Fruit fly (Drosophila melanogaster) whole organism, prepupa: Measurements from ENCODE around the gene CG46467.

Source experiments
- Blimp-1 ChIP-seq: fragments of 200-800 bp; sonication (Bioruptor generic); optimal IDR thresholded peaks from 3 replicates; lab custom pipeline; 2017; ENCODE audit warnings: missing biosample characterization, missing genetic modification characterization, mild to moderate bottlenecking, moderate library complexity, missing genetic modification reagents
- CG10631 ChIP-seq: fragments of 200-800 bp; sonication (Bioruptor generic); optimal IDR thresholded peaks from 2 replicates; lab custom pipeline; 2016; ENCODE audit warnings: missing biosample characterization, missing genetic modification characterization
- CG10669 ChIP-seq: fragments of 200-800 bp; sonication (Bioruptor generic); optimal IDR thresholded peaks from 3 replicates; lab custom pipeline; 2018; ENCODE audit warnings: missing biosample characterization, mild to moderate bottlenecking, missing genetic modification characterization, moderate library complexity
- CG11762 ChIP-seq: fragments of 200-800 bp; sonication (Bioruptor generic); optimal IDR thresholded peaks from 3 replicates; lab custom pipeline; 2016; ENCODE audit warnings: missing biosample characterization, missing genetic modification characterization; ENCODE audit not compliant: insufficient read depth
- CG15336 ChIP-seq: fragments of 200-800 bp; sonication (Bioruptor generic); IDR thresholded peaks from 2 replicates; pipeline ENCODE4 v1.3.6; 2022; ENCODE audit warnings: missing biosample characterization, missing genetic modification characterization
- CG1621 ChIP-seq: fragments of 200-800 bp; sonication (Bioruptor generic); optimal IDR thresholded peaks from 3 replicates; lab custom pipeline; 2018; ENCODE audit warnings: missing biosample characterization, mild to moderate bottlenecking, missing genetic modification characterization
- CG16779 ChIP-seq: fragments of 200-800 bp; sonication (Bioruptor generic); optimal IDR thresholded peaks from 3 replicates; lab custom pipeline; 2017; ENCODE audit warnings: missing biosample characterization, mild to moderate bottlenecking, missing genetic modification characterization
- CG3032 ChIP-seq: fragments of 200-800 bp; optimal IDR thresholded peaks from 2 replicates; lab custom pipeline; 2019; ENCODE audit warnings: missing biosample characterization, mild to moderate bottlenecking, missing genetic modification characterization, moderate library complexity
- CG32006 ChIP-seq: fragments of 200-800 bp; sonication (Bioruptor generic); optimal IDR thresholded peaks from 3 replicates; lab custom pipeline; 2017; ENCODE audit warnings: missing biosample characterization, mild to moderate bottlenecking, missing genetic modification characterization
- CG34406 ChIP-seq: fragments of 200-800 bp; sonication (Bioruptor generic); optimal IDR thresholded peaks from 3 replicates; lab custom pipeline; 2016; ENCODE audit warnings: missing biosample characterization, missing genetic modification characterization
- CG3919 ChIP-seq: fragments of 200-800 bp; sonication (Bioruptor generic); optimal IDR thresholded peaks from 3 replicates; lab custom pipeline; 2016; ENCODE audit warnings: missing biosample characterization, missing genetic modification characterization
- CG6163 ChIP-seq: fragments of 200-800 bp; sonication (Bioruptor generic); IDR thresholded peaks from 3 replicates; pipeline ENCODE4 v1.3.6; 2022; ENCODE audit warnings: missing biosample characterization, missing genetic modification characterization
- CG6792 ChIP-seq: fragments of 200-800 bp; sonication (Bioruptor generic); optimal IDR thresholded peaks from 3 replicates; lab custom pipeline; 2016; ENCODE audit warnings: missing biosample characterization, missing genetic modification characterization
- CG6808 ChIP-seq: fragments of 200-800 bp; sonication (Bioruptor generic); optimal IDR thresholded peaks from 3 replicates; lab custom pipeline; 2017; ENCODE audit warnings: missing biosample characterization, missing genetic modification characterization, mild to moderate bottlenecking, moderate library complexity, missing genetic modification reagents
- CG7368 ChIP-seq: fragments of 200-800 bp; sonication (Bioruptor generic); optimal IDR thresholded peaks from 3 replicates; lab custom pipeline; 2016; ENCODE audit warnings: missing biosample characterization, missing genetic modification characterization
- CG8119 ChIP-seq: fragments of 200-800 bp; sonication (Bioruptor generic); IDR thresholded peaks from 3 replicates; pipeline ENCODE4 v1.3.6; 2022; ENCODE audit warnings: missing biosample characterization, missing genetic modification characterization
- CG8319 ChIP-seq: fragments of 200-800 bp; sonication (Bioruptor generic); optimal IDR thresholded peaks from 3 replicates; lab custom pipeline; 2016; ENCODE audit warnings: missing biosample characterization, missing genetic modification characterization
- CG9139 ChIP-seq: fragments of 200-800 bp; sonication (Bioruptor generic); optimal IDR thresholded peaks from 3 replicates; lab custom pipeline; 2017; ENCODE audit warnings: missing biosample characterization, mild to moderate bottlenecking, missing genetic modification characterization
- Eip75B ChIP-seq: fragments of 200-800 bp; sonication (Bioruptor generic); optimal IDR thresholded peaks from 3 replicates; lab custom pipeline; 2016; ENCODE audit warnings: missing biosample characterization, missing genetic modification characterization
- Eip78C ChIP-seq: fragments of 200-800 bp; sonication (Bioruptor generic); peaks from one replicate; lab custom pipeline; 2016; ENCODE audit warnings: missing biosample characterization, missing genetic modification characterization
- Eip93F ChIP-seq: fragments of 200-800 bp; sonication (Bioruptor generic); optimal IDR thresholded peaks from 2 replicates; lab custom pipeline; 2016; ENCODE audit warnings: missing biosample characterization, mild to moderate bottlenecking, missing genetic modification characterization
- Ets21C ChIP-seq: fragments of 200-800 bp; sonication (Bioruptor generic); optimal IDR thresholded peaks from 3 replicates; lab custom pipeline; 2016; ENCODE audit warnings: missing biosample characterization, missing genetic modification characterization
- Ets96B ChIP-seq: fragments of 200-800 bp; optimal IDR thresholded peaks from 2 replicates; lab custom pipeline; 2019; ENCODE audit warnings: missing biosample characterization, mild to moderate bottlenecking, missing genetic modification characterization, moderate library complexity
- Hr38 ChIP-seq: sonication (Bioruptor generic); optimal IDR thresholded peaks from 2 replicates; lab custom pipeline; 2016; ENCODE audit warnings: missing biosample characterization, missing genetic modification characterization
- Lpt ChIP-seq: fragments of 200-800 bp; sonication (Bioruptor generic); optimal IDR thresholded peaks from 3 replicates; lab custom pipeline; 2016; ENCODE audit warnings: missing biosample characterization, missing genetic modification characterization
- Met ChIP-seq: fragments of 200-800 bp; sonication (Bioruptor generic); optimal IDR thresholded peaks from 3 replicates; lab custom pipeline; 2016; ENCODE audit warnings: missing biosample characterization, missing genetic modification characterization
- OdsH ChIP-seq: fragments of 200-800 bp; sonication (Bioruptor generic); optimal IDR thresholded peaks from 3 replicates; lab custom pipeline; 2016; ENCODE audit warnings: missing biosample characterization, missing genetic modification characterization
- Smox ChIP-seq: fragments of 200-800 bp; sonication (Bioruptor generic); optimal IDR thresholded peaks from 3 replicates; lab custom pipeline; 2016; ENCODE audit warnings: missing biosample characterization, missing genetic modification characterization
- Sox15 ChIP-seq: fragments of 200-800 bp; sonication (Bioruptor generic); optimal IDR thresholded peaks from 3 replicates; lab custom pipeline; 2016; ENCODE audit warnings: missing biosample characterization, missing genetic modification characterization
- acj6 ChIP-seq: fragments of 200-800 bp; sonication (Bioruptor generic); optimal IDR thresholded peaks from 3 replicates; lab custom pipeline; 2016; ENCODE audit warnings: missing biosample characterization, missing genetic modification characterization
- dsx ChIP-seq: fragments of 200-800 bp; optimal IDR thresholded peaks from 3 replicates; lab custom pipeline; 2019; ENCODE audit warnings: missing biosample characterization, mild to moderate bottlenecking, missing genetic modification characterization, moderate library complexity; ENCODE audit not compliant: poor library complexity, severe bottlenecking
- eg ChIP-seq: fragments of 200-800 bp; sonication (Bioruptor generic); IDR thresholded peaks from 3 replicates; pipeline ENCODE4 v1.3.6; 2022; ENCODE audit warnings: missing biosample characterization, missing genetic modification characterization
- esn ChIP-seq: fragments of 200-800 bp; sonication (Bioruptor generic); optimal IDR thresholded peaks from 2 replicates; lab custom pipeline; 2016; ENCODE audit warnings: missing biosample characterization, mild to moderate bottlenecking, missing genetic modification characterization, moderate library complexity
- fd85E ChIP-seq: fragments of 200-800 bp; sonication (Bioruptor generic); optimal IDR thresholded peaks from 3 replicates; lab custom pipeline; 2016; ENCODE audit warnings: missing biosample characterization, missing genetic modification characterization
- fkh ChIP-seq: fragments of 200-800 bp; sonication (Bioruptor generic); optimal IDR thresholded peaks from 3 replicates; lab custom pipeline; 2017; ENCODE audit warnings: missing biosample characterization, mild to moderate bottlenecking, missing genetic modification characterization, moderate library complexity
- lz ChIP-seq: fragments of 200-800 bp; sonication (Bioruptor generic); optimal IDR thresholded peaks from 3 replicates; lab custom pipeline; 2016; ENCODE audit warnings: missing biosample characterization, missing genetic modification characterization
- net ChIP-seq: fragments of 200-800 bp; sonication (Bioruptor generic); optimal IDR thresholded peaks from 3 replicates; lab custom pipeline; 2016; ENCODE audit warnings: missing biosample characterization, missing genetic modification characterization
- pdm3 ChIP-seq: fragments of 200-800 bp; sonication (Bioruptor generic); optimal IDR thresholded peaks from 3 replicates; lab custom pipeline; 2016; ENCODE audit warnings: missing biosample characterization, missing genetic modification characterization
- spab ChIP-seq: fragments of 200-800 bp; sonication (Bioruptor generic); optimal IDR thresholded peaks from 2 replicates; lab custom pipeline; 2017; ENCODE audit warnings: missing biosample characterization, mild to moderate bottlenecking, missing genetic modification characterization, missing genetic modification reagents
- ss ChIP-seq, 2 experiments: fragments of 200-800 bp; sonication (Bioruptor generic); optimal IDR thresholded peaks; 2 replicates in 1 of 2; 3 replicates in 1 of 2; lab custom pipeline; 2017 to 2018; ENCODE audit warnings: mild to moderate bottlenecking in 2 of 2, missing biosample characterization in 2 of 2, missing genetic modification characterization in 2 of 2, moderate library complexity in 1 of 2
- svp ChIP-seq: fragments of 200-800 bp; sonication (Bioruptor generic); peaks from one replicate; lab custom pipeline; 2016; ENCODE audit warnings: missing biosample characterization, missing genetic modification characterization
- topi ChIP-seq: fragments of 200-800 bp; sonication (Bioruptor generic); optimal IDR thresholded peaks from 3 replicates; lab custom pipeline; 2016; ENCODE audit warnings: missing biosample characterization, missing genetic modification characterization
- vri ChIP-seq: fragments of 200-800 bp; sonication (Bioruptor generic); optimal IDR thresholded peaks from 3 replicates; lab custom pipeline; 2016; ENCODE audit warnings: missing biosample characterization, mild to moderate bottlenecking, missing genetic modification characterization

Gene CG46467

dm6 chr3R:9873753-9874117 lies 746 bp upstream of the CG46467 start (continued):
- TF ChIP-seq CG9139 (no peak), Smox (GFP tag; lab: Kevin White, UChicago) (peak; percentile 78), Eip75B (GFP tag; lab: Kevin White, UChicago) (peak; percentile 89), CG3919 (peak; percentile 88), vri (GFP tag; lab: Kevin White, UChicago) (peak; percentile 44), CG7368 (GFP tag; lab: Kevin White, UChicago) (peak; percentile 79), CG8319 (peak; percentile 42), ss (GFP tag; optimal IDR thresholded peaks at IDR 0.05; lab: Kevin White, UChicago) (peak in 1 of 2 experiments; percentile 10), CG11762 (GFP tag; lab: Kevin White, UChicago) (peak; percentile 83), OdsH (GFP tag; lab: Kevin White, UChicago) (peak; percentile 91), CG1621 (peak; percentile 25), CG15336 (GFP tag; lab: Robert Waterston, UW) (peak; percentile 89), Ets96B (tag; lab: Kevin White, UChicago) (peak; percentile 59), fd85E (GFP tag; lab: Kevin White, UChicago) (peak; percentile 68), CG34406 (GFP tag; lab: Kevin White, UChicago) (peak; percentile 86), CG6792 (GFP tag; lab: Kevin White, UChicago) (peak; percentile 86)

- TF ChIP-seq Sox15 (GFP tag; lab: Kevin White, UChicago) = no peak
- TF ChIP-seq dsx = no peak
- no peak for TF ChIP-seq vri (GFP tag; lab: Kevin White, UChicago)
- no peak for TF ChIP-seq CG10669 (GFP tag; lab: Kevin White, UChicago)
- no peak for TF ChIP-seq topi
- TF ChIP-seq Eip78C (GFP tag; lab: Kevin White, UChicago) = no peak
- no peak for TF ChIP-seq CG8119 (GFP tag; lab: Robert Waterston, UW)
- no peak for TF ChIP-seq fkh (GFP tag; lab: Kevin White, UChicago)
- no peak for TF ChIP-seq CG6808
- TF ChIP-seq eg = no peak
- no peak for TF ChIP-seq CG3919
- TF ChIP-seq CG1621 = no peak
- TF ChIP-seq CG34406 (GFP tag; lab: Kevin White, UChicago) = no peak
- no peak for TF ChIP-seq spab
Measured at dm6 chr3R:9875644-9876043, 1.2 kb downstream of the CG46467 start.

dm6 chr3R:9877153-9878025 lies 2.9 kb downstream of the CG46467 start:
- no peak for TF ChIP-seq fd85E (GFP tag; lab: Kevin White, UChicago)
- TF ChIP-seq topi = no peak
- TF ChIP-seq CG6808 = no peak
- no peak for TF ChIP-seq esn (GFP tag; lab: Kevin White, UChicago)
- TF ChIP-seq Hr38 (GFP tag; lab: Kevin White, UChicago) = no peak
- TF ChIP-seq Ets21C = no peak
- TF ChIP-seq svp (GFP tag; lab: Kevin White, UChicago) = peak; percentile 16
- TF ChIP-seq CG8319 = no peak
- no peak for TF ChIP-seq net (GFP tag; lab: Kevin White, UChicago)
- TF ChIP-seq CG9139 = no peak
- TF ChIP-seq ss (GFP tag; optimal IDR thresholded peaks at IDR 0.05; lab: Kevin White, UChicago) = no peak
- no peak for TF ChIP-seq lz (GFP tag; lab: Kevin White, UChicago)
- TF ChIP-seq Blimp-1 = no peak
- TF ChIP-seq Eip78C (GFP tag; lab: Kevin White, UChicago) = peak; percentile 27
- no peak for TF ChIP-seq acj6 (GFP tag; lab: Kevin White, UChicago)
- no peak for TF ChIP-seq Eip93F (GFP tag; lab: Kevin White, UChicago)
- peak; percentile 20 for TF ChIP-seq dsx
- no peak for TF ChIP-seq CG7368 (GFP tag; lab: Kevin White, UChicago)
- no peak for TF ChIP-seq Ets96B (tag; lab: Kevin White, UChicago)
- TF ChIP-seq Lpt = no peak
- no peak for TF ChIP-seq CG1621
- peak; percentile 28 for TF ChIP-seq CG16779
- peak; percentile 32 for TF ChIP-seq vri (GFP tag; lab: Kevin White, UChicago)
- no peak for TF ChIP-seq CG3032 (tag; lab: Kevin White, UChicago)
- TF ChIP-seq fkh (GFP tag; lab: Kevin White, UChicago) = peak; percentile 42
- no peak for TF ChIP-seq CG6163 (GFP tag; lab: Robert Waterston, UW)
- TF ChIP-seq pdm3 (GFP tag; lab: Kevin White, UChicago) = no peak
- TF ChIP-seq CG32006 (GFP tag; lab: Kevin White, UChicago) = no peak
- TF ChIP-seq Met (GFP tag; lab: Kevin White, UChicago) = no peak
- no peak for TF ChIP-seq CG11762 (GFP tag; lab: Kevin White, UChicago)
- no peak for TF ChIP-seq CG10631 (GFP tag; lab: Kevin White, UChicago)
